Worm (Caenorhabditis elegans): ENCODE data around the gene sre-39.

Gene sre-39

ce11 chrII:4706359-4706871 lies 19.4 kb downstream of the sre-39 start, which contains the start of the genes F10G7.9 and tsn-1 (continued):
- TF ChIP-seq mxl-3 (GFP tag; optimal IDR thresholded peaks at IDR 0.05) = peak; percentile 36
- TF ChIP-seq hif-1 (tag; optimal IDR thresholded peaks at IDR 0.05) = peak in 1 of 2 experiments; percentile 11
- peak; percentile 5 for TF ChIP-seq nhr-11 (tag; optimal IDR thresholded peaks at IDR 0.05)
- TF ChIP-seq unc-130 (GFP tag; optimal IDR thresholded peaks at IDR 0.05) = peak; percentile 11
- peak; percentile 70 for TF ChIP-seq dpl-1 (GFP tag; optimal IDR thresholded peaks at IDR 0.05)
- TF ChIP-seq lsy-2 (tag; optimal IDR thresholded peaks at IDR 0.05) = peak; percentile 70 to 97
- TF ChIP-seq nhr-6 (tag; optimal IDR thresholded peaks at IDR 0.05) = peak; percentile 67
- TF ChIP-seq mdl-1 (tag; optimal IDR thresholded peaks at IDR 0.05) = peak in 1 of 2 experiments; percentile 24

- TF ChIP-seq ceh-20 (GFP tag; IDR thresholded peaks at IDR 0.05) (no peak), nhr-28 (tag; optimal IDR thresholded peaks at IDR 0.05) (no peak), lim-7 (GFP tag; IDR thresholded peaks at IDR 0.05) (0 out of 2 replicates have a peak, but pooled peaks have one; percentile 22), fos-1 (tag; optimal IDR thresholded peaks at IDR 0.05) (no peak), hlh-11 (tag; optimal IDR thresholded peaks at IDR 0.05) (no peak), madf-9 (GFP tag; conservative IDR thresholded peaks at IDR 0.05) (no peak), mes-2 (tag; optimal IDR thresholded peaks at IDR 0.05; ENCODE audit: poor library complexity, severe bottlenecking) (no peak), nhr-102 (tag; optimal IDR thresholded peaks at IDR 0.05) (peak; percentile 77), nhr-237 (tag; optimal IDR thresholded peaks at IDR 0.05) (no peak), unc-39 (tag; optimal IDR thresholded peaks at IDR 0.05) (no peak), ztf-11 (tag; optimal IDR thresholded peaks at IDR 0.05) (no peak), ZK546.5 (tag; optimal IDR thresholded peaks at IDR 0.05) (no peak), duxl-1 (tag; optimal IDR thresholded peaks at IDR 0.05; ENCODE audit: poor library complexity) (no peak), fkh-10 (GFP tag; optimal IDR thresholded peaks at IDR 0.05) (no peak), snpc-1.2 (GFP tag; IDR thresholded peaks at IDR 0.05) (no peak), F49E8.2 (tag; optimal IDR thresholded peaks at IDR 0.05; ENCODE audit: borderline replicate concordance) (no peak), lin-15B (tag; optimal IDR thresholded peaks at IDR 0.05) (no peak), dmd-6 (GFP tag; IDR thresholded peaks at IDR 0.05) (no peak), daf-16 (GFP tag; optimal IDR thresholded peaks at IDR 0.05) (peak in 1 of 2 experiments; percentile 54), daf-16 (tag; optimal IDR thresholded peaks at IDR 0.05) (no peak), aha-1 (tag) (no peak), hmg-1.1 (GFP tag; IDR thresholded peaks at IDR 0.05) (no peak), dve-1 (tag; optimal IDR thresholded peaks at IDR 0.05; ENCODE audit: insufficient read depth) (peak; percentile 3), ceh-28 (tag; optimal IDR thresholded peaks at IDR 0.05) (no peak), zag-1 (tag; optimal IDR thresholded peaks at IDR 0.05) (no peak), lin-29 (GFP tag; IDR thresholded peaks at IDR 0.05) (no peak), F44E2.7 (GFP tag; IDR thresholded peaks at IDR 0.05) (no peak), nhr-41 (GFP tag; IDR thresholded peaks at IDR 0.05) (no peak), jun-1 (tag; optimal IDR thresholded peaks at IDR 0.05) (no peak), gei-8 (GFP tag; optimal IDR thresholded peaks at IDR 0.05) (no peak), zfp-2 (tag; optimal IDR thresholded peaks at IDR 0.05) (no peak), pqm-1 (tag; optimal IDR thresholded peaks at IDR 0.05) (no peak), unc-62 (GFP tag; optimal IDR thresholded peaks at IDR 0.05 in 1 of 2) (no peak), unc-62 (tag; optimal IDR thresholded peaks at IDR 0.05) (no peak), nhr-48 (tag; optimal IDR thresholded peaks at IDR 0.05) (peak; percentile 16), Y75B8A.6 (GFP tag; IDR thresholded peaks at IDR 0.05) (no peak), spr-3 (GFP tag; optimal IDR thresholded peaks at IDR 0.05) (peak; percentile 58), lsy-2 (tag; optimal IDR thresholded peaks at IDR 0.05) (peak in 1 of 2 experiments; percentile 41), lin-38 (GFP tag; IDR thresholded peaks at IDR 0.05) (peak; percentile 65), unc-130 (GFP tag; optimal IDR thresholded peaks at IDR 0.05) (no peak), tra-1 (GFP tag; IDR thresholded peaks at IDR 0.05) (no peak), lir-3 (tag; optimal IDR thresholded peaks at IDR 0.05) (no peak), zfp-3 (GFP tag; conservative IDR thresholded peaks at IDR 0.05) (no peak), egl-43 (GFP tag; IDR thresholded peaks at IDR 0.05) (no peak)
These were observed 23.1 kb downstream of the sre-39 start, which contains the start of gene tag-151 for ce11 chrII:4710120-4710519. Gene tag-151 (plus strand): TSS chrII:4710277.
